Worm (Caenorhabditis elegans) whole organism, mixed stage, embryonic: Measurements from ENCODE around the gene srj-11.

Source experiments
- M03D4.4 ChIP-seq: sonication (generic microtip); optimal IDR thresholded peaks from 2 replicates; lab custom pipeline; 2017; ENCODE audit warnings: mild to moderate bottlenecking, missing genetic modification characterization, missing compliant biosample characterization
- bed-3 ChIP-seq: fragments of 200-800 bp; sonication (Bioruptor generic); optimal IDR thresholded peaks from 3 replicates; lab custom pipeline; 2018; ENCODE audit warnings: mild to moderate bottlenecking, missing genetic modification characterization, moderate library complexity, missing compliant biosample characterization
- blmp-1 ChIP-seq: fragments of 150-350 bp; optimal IDR thresholded peaks from 2 replicates; lab custom pipeline; 2014; ENCODE audit warnings: missing biosample characterization, missing genetic modification characterization
- ceh-43 ChIP-seq: fragments of 200-800 bp; sonication (Bioruptor generic); optimal IDR thresholded peaks from 2 replicates; lab custom pipeline; 2018; ENCODE audit warnings: mild to moderate bottlenecking, missing genetic modification characterization, moderate library complexity, missing compliant biosample characterization
- ceh-83 ChIP-seq: fragments of 200-800 bp; sonication (Bioruptor generic); optimal IDR thresholded peaks from 2 replicates; lab custom pipeline; 2018; ENCODE audit warnings: mild to moderate bottlenecking, missing genetic modification characterization, missing compliant biosample characterization
- drap-1 ChIP-seq: fragments of 200-800 bp; sonication (Bioruptor generic); optimal IDR thresholded peaks from 3 replicates; lab custom pipeline; 2018; ENCODE audit warnings: mild to moderate bottlenecking, missing genetic modification characterization, missing compliant biosample characterization
- elt-1 ChIP-seq: sonication (generic microtip); optimal IDR thresholded peaks from 2 replicates; lab custom pipeline; 2017; ENCODE audit warnings: missing genetic modification characterization, mild to moderate bottlenecking, missing compliant biosample characterization, antibody characterized with exemption, moderate library complexity, borderline replicate concordance; ENCODE audit not compliant: insufficient read depth
- elt-3 ChIP-seq: fragments of 150-350 bp; optimal IDR thresholded peaks from 2 replicates; lab custom pipeline; 2014; ENCODE audit warnings: missing biosample characterization, missing genetic modification characterization
- flh-1 ChIP-seq: fragments of 200-800 bp; sonication (Bioruptor generic); optimal IDR thresholded peaks from 2 replicates; lab custom pipeline; 2018; ENCODE audit warnings: mild to moderate bottlenecking, missing genetic modification characterization, moderate library complexity, missing compliant biosample characterization
- ham-2 ChIP-seq: fragments of 200-800 bp; sonication (Bioruptor generic); optimal IDR thresholded peaks from 2 replicates; lab custom pipeline; 2018; ENCODE audit warnings: mild to moderate bottlenecking, missing genetic modification characterization, missing compliant biosample characterization
- hlh-1 ChIP-seq: fragments of 150-350 bp; optimal IDR thresholded peaks from 2 replicates; lab custom pipeline; 2014; ENCODE audit warnings: missing biosample characterization, missing genetic modification reagents, missing genetic modification characterization
- lin-13 ChIP-seq: fragments of 150-350 bp; optimal IDR thresholded peaks from 2 replicates; lab custom pipeline; 2014; ENCODE audit warnings: missing biosample characterization, missing genetic modification characterization
- lin-32 ChIP-seq: fragments of 200-800 bp; sonication (Bioruptor generic); optimal IDR thresholded peaks from 2 replicates; lab custom pipeline; 2018; ENCODE audit warnings: mild to moderate bottlenecking, missing genetic modification characterization, missing compliant biosample characterization
- lsy-2 ChIP-seq: fragments of 150-350 bp; optimal IDR thresholded peaks from 2 replicates; lab custom pipeline; 2014; ENCODE audit warnings: missing biosample characterization, missing genetic modification characterization
- mep-1 ChIP-seq: fragments of 150-350 bp; optimal IDR thresholded peaks from 2 replicates; lab custom pipeline; 2017; ENCODE audit warnings: missing biosample characterization, missing genetic modification reagents, missing genetic modification characterization, inconsistent platforms
- mls-2 ChIP-seq: sonication (generic microtip); optimal IDR thresholded peaks from 2 replicates; lab custom pipeline; 2016; ENCODE audit warnings: mild to moderate bottlenecking, missing genetic modification characterization, moderate library complexity, missing compliant biosample characterization
- nhr-12 ChIP-seq: fragments of 150-350 bp; optimal IDR thresholded peaks from 2 replicates; lab custom pipeline; 2014; ENCODE audit warnings: missing biosample characterization, missing genetic modification characterization
- nhr-2 ChIP-seq: fragments of 150-350 bp; optimal IDR thresholded peaks from 2 replicates; lab custom pipeline; 2014; ENCODE audit warnings: missing biosample characterization, missing genetic modification characterization
- nhr-237 ChIP-seq: fragments of 150-350 bp; optimal IDR thresholded peaks from 2 replicates; lab custom pipeline; 2014; ENCODE audit warnings: missing biosample characterization, missing genetic modification characterization
- nhr-28 ChIP-seq: fragments of 150-350 bp; optimal IDR thresholded peaks from 2 replicates; lab custom pipeline; 2014; ENCODE audit warnings: missing biosample characterization, missing genetic modification characterization
- nhr-76 ChIP-seq: sonication (generic microtip); optimal IDR thresholded peaks from 2 replicates; lab custom pipeline; 2017; ENCODE audit warnings: missing biosample characterization, missing genetic modification characterization
- pha-4 ChIP-seq: fragments of 150-350 bp; optimal IDR thresholded peaks from 2 replicates; lab custom pipeline; 2018; ENCODE audit warnings: missing biosample characterization, missing genetic modification reagents, missing genetic modification characterization
- sem-2 ChIP-seq: fragments of 200-800 bp; sonication (Bioruptor generic); optimal IDR thresholded peaks from 2 replicates; lab custom pipeline; 2018; ENCODE audit warnings: mild to moderate bottlenecking, missing genetic modification characterization, missing compliant biosample characterization
- snpc-4 ChIP-seq: fragments of 150-350 bp; optimal IDR thresholded peaks from 2 replicates; lab custom pipeline; 2014; ENCODE audit warnings: missing biosample characterization, missing genetic modification characterization
- sptf-1 ChIP-seq: sonication (generic microtip); optimal IDR thresholded peaks from 2 replicates; lab custom pipeline; 2017; ENCODE audit warnings: mild to moderate bottlenecking, missing genetic modification characterization, moderate library complexity, missing compliant biosample characterization
- tbx-8 ChIP-seq: fragments of 200-800 bp; sonication (Bioruptor generic); optimal IDR thresholded peaks from 2 replicates; lab custom pipeline; 2018; ENCODE audit warnings: mild to moderate bottlenecking, missing genetic modification characterization, moderate library complexity, missing compliant biosample characterization
- unc-120 ChIP-seq: sonication (generic microtip); optimal IDR thresholded peaks from 2 replicates; lab custom pipeline; 2017; ENCODE audit warnings: missing genetic modification characterization, missing compliant biosample characterization; ENCODE audit not compliant: poor library complexity, severe bottlenecking
- unc-39 ChIP-seq: fragments of 150-350 bp; optimal IDR thresholded peaks from 2 replicates; lab custom pipeline; 2014; ENCODE audit warnings: missing biosample characterization, missing genetic modification characterization
- unc-62 ChIP-seq: fragments of 150-350 bp; optimal IDR thresholded peaks from 2 replicates; lab custom pipeline; 2014; ENCODE audit warnings: missing biosample characterization, missing genetic modification reagents, missing genetic modification characterization
- zip-8 ChIP-seq: fragments of 150-350 bp; optimal IDR thresholded peaks from 2 replicates; lab custom pipeline; 2014; ENCODE audit warnings: missing biosample characterization, missing genetic modification characterization
- ztf-11 ChIP-seq: fragments of 150-350 bp; optimal IDR thresholded peaks from 2 replicates; lab custom pipeline; 2014; ENCODE audit warnings: missing biosample characterization, missing genetic modification characterization

srj-11 gene

DNA sequence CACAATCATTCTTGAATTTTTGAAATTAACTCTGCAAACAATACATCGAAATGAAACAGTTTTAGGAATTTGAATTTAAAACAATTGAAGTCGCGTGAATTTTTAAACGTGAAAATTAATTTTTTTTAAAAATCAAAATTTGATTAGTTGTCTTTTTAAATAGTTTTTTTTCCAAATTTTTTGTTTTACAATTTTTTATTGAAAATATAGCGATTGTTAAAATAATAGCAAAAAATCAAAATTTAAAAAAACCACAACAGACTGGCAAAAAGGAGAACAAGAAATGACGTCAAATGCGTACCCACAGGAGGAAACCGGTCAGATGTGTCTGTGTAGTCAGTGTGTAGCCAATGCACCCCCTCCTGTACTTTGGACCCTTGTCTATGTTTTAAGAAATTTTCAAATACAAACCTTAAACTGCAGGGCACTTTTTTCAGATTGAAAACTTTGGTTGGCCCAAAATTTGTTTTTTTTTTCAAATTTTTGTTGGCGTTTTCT is 44.3 kb upstream of the srj-11 start, which contains the start of the genes Y73C8B.1 and Y73C8B.5:
Gene Y73C8B.1 (minus strand): TSS at position 51 of the 498 bp plus-strand sequence.
Gene Y73C8B.5 (plus strand): TSS at position 437 of the 498 bp plus-strand sequence.
- TF ChIP-seq ztf-11 (tag; lab: Kevin White, UChicago) (no peak), tbx-8 (GFP tag; lab: Kevin White, UChicago) (no peak), unc-120 (no peak), nhr-12 (tag; lab: Kevin White, UChicago) (no peak), snpc-4 (tag; lab: Kevin White, UChicago) (no peak), bed-3 (GFP tag; lab: Kevin White, UChicago) (no peak), hlh-1 (tag; lab: Kevin White, UChicago) (no peak), mls-2 (tag; lab: Kevin White, UChicago) (no peak), zip-8 (no peak), unc-39 (no peak), unc-62 (GFP tag; lab: Kevin White, UChicago) (no peak), nhr-28 (tag; lab: Kevin White, UChicago) (no peak), lsy-2 (tag; lab: Kevin White, UChicago) (no peak), sem-2 (GFP tag; lab: Kevin White, UChicago) (no peak), M03D4.4 (tag; lab: Kevin White, UChicago) (no peak), nhr-2 (tag; lab: Kevin White, UChicago) (no peak), mep-1 (no peak), ham-2 (GFP tag; lab: Kevin White, UChicago) (no peak)

DNA sequence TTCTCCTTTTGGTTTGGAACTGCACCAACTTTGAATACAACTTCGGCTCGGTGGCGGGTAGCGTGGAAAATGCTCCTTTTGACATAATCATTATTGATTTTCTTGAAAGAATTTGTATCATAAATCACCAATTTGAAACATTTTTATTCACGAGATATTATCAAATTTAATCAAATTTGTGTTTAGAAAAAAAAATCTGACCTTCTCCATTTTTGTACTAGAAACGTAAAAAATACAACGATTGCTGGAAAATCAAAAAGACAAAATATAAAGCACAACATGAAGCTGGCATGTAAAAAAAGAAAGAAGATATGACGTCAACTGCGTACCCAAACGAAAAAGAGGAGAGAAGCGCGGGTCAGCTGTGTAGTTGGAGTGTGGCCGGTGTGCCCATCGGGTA is 40.9 kb upstream of the srj-11 start, which contains the start of gene K08D9.4:
Gene K08D9.4 (minus strand): TSS at position 101 of the 400 bp plus-strand sequence.
- TF ChIP-seq pha-4 (tag; lab: Kevin White, UChicago) (no peak), sem-2 (GFP tag; lab: Kevin White, UChicago) (no peak), hlh-1 (tag; lab: Kevin White, UChicago) (no peak), elt-3 (tag; lab: Kevin White, UChicago) (no peak), zip-8 (no peak), mls-2 (tag; lab: Kevin White, UChicago) (no peak), ham-2 (GFP tag; lab: Kevin White, UChicago) (no peak), ceh-83 (GFP tag; lab: Kevin White, UChicago) (no peak), unc-39 (no peak), nhr-28 (tag; lab: Kevin White, UChicago) (no peak), ceh-43 (GFP tag; lab: Kevin White, UChicago) (no peak), unc-120 (no peak), flh-1 (no peak), snpc-4 (tag; lab: Kevin White, UChicago) (no peak), ztf-11 (tag; lab: Kevin White, UChicago) (no peak), lin-13 (tag; lab: Kevin White, UChicago) (no peak), bed-3 (GFP tag; lab: Kevin White, UChicago) (no peak), lsy-2 (tag; lab: Kevin White, UChicago) (no peak)

DNA sequence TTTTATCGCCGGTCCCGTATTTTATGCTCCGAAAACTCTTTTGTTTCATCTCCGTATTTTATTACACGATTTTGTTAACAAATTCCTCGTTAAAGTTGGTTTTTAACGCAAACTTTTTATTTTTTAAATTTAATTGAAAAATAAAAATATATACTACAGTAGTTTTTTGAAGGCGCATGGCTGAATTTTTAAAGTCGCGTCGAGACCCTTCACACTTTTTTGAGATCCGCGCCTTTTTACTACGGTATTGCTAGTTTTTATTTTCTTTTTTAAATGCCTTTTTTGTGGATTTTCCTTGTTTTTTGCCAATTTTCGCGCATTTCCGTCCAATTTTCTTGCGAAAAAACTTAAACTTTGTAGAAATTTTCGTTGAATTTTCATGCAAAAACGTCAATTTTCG is 36.8 kb upstream of the srj-11 start:
- TF ChIP-seq nhr-2 (tag; lab: Kevin White, UChicago) (no peak), nhr-76 (tag; lab: Kevin White, UChicago) (no peak), elt-1 (tag; lab: Kevin White, UChicago) (no peak), pha-4 (tag; lab: Kevin White, UChicago) (no peak), sptf-1 (no peak), unc-120 (no peak), nhr-237 (tag; lab: Kevin White, UChicago) (no peak), drap-1 (GFP tag; lab: Kevin White, UChicago) (no peak), flh-1 (no peak), nhr-12 (tag; lab: Kevin White, UChicago) (no peak), blmp-1 (tag; lab: Kevin White, UChicago) (no peak), snpc-4 (tag; lab: Kevin White, UChicago) (no peak), lin-32 (GFP tag; lab: Kevin White, UChicago) (no peak), tbx-8 (GFP tag; lab: Kevin White, UChicago) (no peak), sem-2 (GFP tag; lab: Kevin White, UChicago) (no peak), unc-62 (GFP tag; lab: Kevin White, UChicago) (no peak)
- TF ChIP-seq, all 35 proteins: peak for 0

DNA sequence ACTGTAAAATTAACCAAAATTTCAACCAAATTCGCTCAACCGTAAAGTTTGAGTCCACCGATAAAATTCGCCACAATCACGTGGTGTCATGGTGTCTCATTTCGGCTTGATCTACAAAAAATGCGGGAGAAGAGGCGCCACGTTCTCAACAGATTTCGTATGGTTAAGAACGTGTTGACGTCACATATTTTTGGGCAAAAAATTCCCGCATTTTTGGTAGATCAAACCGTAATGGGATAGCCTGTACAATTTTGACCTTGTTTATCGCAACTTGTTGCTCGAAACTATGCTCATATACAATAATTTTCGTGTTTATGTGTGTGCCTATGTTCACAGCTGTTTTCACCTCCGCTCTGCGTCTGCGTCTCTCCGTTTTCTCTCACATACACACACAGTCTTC is 32.3 kb upstream of the srj-11 start:
- TF ChIP-seq drap-1 (GFP tag; lab: Kevin White, UChicago) (no peak), lsy-2 (tag; lab: Kevin White, UChicago) (no peak), hlh-1 (tag; lab: Kevin White, UChicago) (peak; percentile 51), nhr-28 (tag; lab: Kevin White, UChicago) (no peak), elt-3 (tag; lab: Kevin White, UChicago) (no peak), mls-2 (tag; lab: Kevin White, UChicago) (no peak)
